Worm (Caenorhabditis elegans) whole organism, L4 larva: ENCODE results near the gene F13H8.11.
A peak's percentile ranks its signal among the peaks of the same experiment; 100 is the strongest.

Experiments
- F49E8.2 ChIP-seq: sonication (generic microtip); optimal IDR thresholded peaks from 2 replicates; lab custom pipeline; 2016; ENCODE audit warnings: missing compliant biosample characterization, mild to moderate bottlenecking, missing genetic modification characterization, borderline replicate concordance
- ceh-82 ChIP-seq: sonication (generic microtip); optimal IDR thresholded peaks from 2 replicates; lab custom pipeline; 2017; ENCODE audit warnings: missing biosample characterization, missing genetic modification characterization
- lin-29 ChIP-seq: fragments of 200-800 bp; sonication (Bioruptor generic); IDR thresholded peaks from 2 replicates; pipeline ENCODE4 v1.3.6; 2022; ENCODE audit warnings: missing genetic modification reagents, missing genetic modification characterization, missing compliant biosample characterization
- nhr-11 ChIP-seq: fragments of 150-350 bp; optimal IDR thresholded peaks from 2 replicates; lab custom pipeline; 2014; ENCODE audit warnings: missing biosample characterization, missing genetic modification characterization
- nhr-76 ChIP-seq: fragments of 150-350 bp; optimal IDR thresholded peaks from 2 replicates; lab custom pipeline; 2014; ENCODE audit warnings: missing biosample characterization, missing genetic modification characterization
- snpc-1.2 ChIP-seq: fragments of 200-800 bp; sonication (Bioruptor generic); IDR thresholded peaks from 2 replicates; pipeline ENCODE4 v1.3.6; 2022; ENCODE audit warnings: missing genetic modification reagents, missing genetic modification characterization, missing compliant biosample characterization

DNA sequence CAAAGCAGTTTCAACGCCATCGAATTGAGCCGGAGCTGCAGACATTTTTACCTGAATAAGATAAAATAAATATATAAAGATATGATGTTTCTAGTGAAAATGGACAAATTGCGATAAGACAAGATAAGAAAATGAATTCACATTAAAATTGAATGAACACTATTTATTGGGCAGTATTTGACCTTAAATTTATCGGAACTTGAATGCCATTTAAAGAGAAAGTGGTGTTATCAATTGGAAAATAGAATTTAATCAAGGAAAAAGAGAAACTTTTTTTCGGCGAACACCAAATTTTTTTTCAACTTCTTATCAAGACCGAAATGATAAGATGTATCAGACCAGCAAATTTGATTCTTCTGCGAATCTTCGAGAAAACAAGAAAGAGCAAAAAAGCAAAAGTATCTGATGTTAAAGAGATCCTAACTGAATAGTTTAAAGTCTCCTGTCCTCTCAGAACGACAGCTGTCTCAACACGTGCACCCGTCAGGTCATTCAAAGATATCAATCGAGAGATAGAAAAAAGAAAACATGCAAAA is 30.3 kb upstream of the F13H8.11 start, which contains the start of gene upb-1:
- TF ChIP-seq nhr-11 (tag; lab: Kevin White, UChicago) (peak; percentile 31), nhr-76 (tag; lab: Kevin White, UChicago) (no peak), ceh-82 (tag; lab: Kevin White, UChicago) (no peak), F49E8.2 (tag; lab: Kevin White, UChicago) (no peak), snpc-1.2 (GFP tag; lab: Robert Waterston, UW) (no peak), lin-29 (GFP tag; lab: Robert Waterston, UW) (no peak)
